Fruit fly (Drosophila melanogaster) whole organism, embryonic: ENCODE data around the gene CG8281.

ENCODE experiments used
- CG10274 ChIP-seq: fragments of 200-800 bp; sonication (Bioruptor generic); optimal IDR thresholded peaks from 3 replicates; lab custom pipeline; 2017; ENCODE audit warnings: missing biosample characterization, mild to moderate bottlenecking, missing genetic modification characterization
- CG11085 ChIP-seq: fragments of 200-800 bp; sonication (Bioruptor generic); IDR thresholded peaks from 2 replicates; pipeline ENCODE4 v1.3.6; 2022; ENCODE audit warnings: missing biosample characterization, missing genetic modification characterization
- CG12236 ChIP-seq: fragments of 200-800 bp; sonication (Bioruptor generic); optimal IDR thresholded peaks from 2 replicates; lab custom pipeline; 2016; ENCODE audit warnings: missing biosample characterization, missing genetic modification characterization
- CG12391 ChIP-seq: fragments of 200-800 bp; sonication (Bioruptor generic); optimal IDR thresholded peaks from 3 replicates; lab custom pipeline; 2018; ENCODE audit warnings: missing biosample characterization, mild to moderate bottlenecking, missing genetic modification characterization, moderate library complexity
- CG13296 ChIP-seq: fragments of 200-800 bp; sonication (Bioruptor generic); optimal IDR thresholded peaks from 3 replicates; lab custom pipeline; 2018; ENCODE audit warnings: missing biosample characterization, mild to moderate bottlenecking, missing genetic modification characterization
- CG1603 ChIP-seq: fragments of 200-800 bp; sonication (Bioruptor generic); optimal IDR thresholded peaks from 2 replicates; lab custom pipeline; 2019; ENCODE audit warnings: missing biosample characterization, mild to moderate bottlenecking, missing genetic modification characterization, moderate library complexity
- CG16863 ChIP-seq: fragments of 200-800 bp; sonication (Bioruptor generic); optimal IDR thresholded peaks from 3 replicates; lab custom pipeline; 2016; ENCODE audit warnings: missing biosample characterization, missing genetic modification characterization
- CG1832 ChIP-seq: fragments of 200-800 bp; sonication (Bioruptor generic); optimal IDR thresholded peaks from 2 replicates; lab custom pipeline; 2017; ENCODE audit warnings: missing biosample characterization, mild to moderate bottlenecking, missing genetic modification characterization, inconsistent platforms
- CG2199 ChIP-seq: fragments of 200-800 bp; sonication (Bioruptor generic); IDR thresholded peaks from 3 replicates; pipeline ENCODE4 v1.3.6; 2022; ENCODE audit warnings: missing biosample characterization, missing genetic modification characterization
- CG30020 ChIP-seq: fragments of 200-800 bp; optimal IDR thresholded peaks from 2 replicates; lab custom pipeline; 2019; ENCODE audit warnings: missing biosample characterization, mild to moderate bottlenecking, missing genetic modification characterization, moderate library complexity
- CG43689 ChIP-seq: fragments of 200-800 bp; sonication (Bioruptor generic); IDR thresholded peaks from 2 replicates; pipeline ENCODE4 v1.3.6; 2022; ENCODE audit warnings: missing biosample characterization, missing genetic modification characterization
- CG4854 ChIP-seq: fragments of 200-800 bp; sonication (Bioruptor generic); optimal IDR thresholded peaks from 2 replicates; lab custom pipeline; 2016; ENCODE audit warnings: missing biosample characterization, missing genetic modification characterization, inconsistent platforms
- CG7745 ChIP-seq: fragments of 200-800 bp; sonication (Bioruptor generic); optimal IDR thresholded peaks from 2 replicates; lab custom pipeline; 2018; ENCODE audit warnings: missing biosample characterization, mild to moderate bottlenecking, missing genetic modification characterization, moderate library complexity
- CG8765 ChIP-seq: fragments of 200-800 bp; sonication (Bioruptor generic); IDR thresholded peaks from 2 replicates; pipeline ENCODE4 v1.3.6; 2022; ENCODE audit warnings: missing biosample characterization, missing genetic modification characterization
- CG9609 ChIP-seq: fragments of 200-800 bp; sonication (Bioruptor generic); optimal IDR thresholded peaks from 3 replicates; lab custom pipeline; 2016; ENCODE audit warnings: missing biosample characterization, missing genetic modification characterization
- CrebB ChIP-seq: fragments of 200-800 bp; sonication (Bioruptor generic); optimal IDR thresholded peaks from 3 replicates; lab custom pipeline; 2018; ENCODE audit warnings: missing biosample characterization, mild to moderate bottlenecking, missing genetic modification characterization
- D19A ChIP-seq: fragments of 200-800 bp; optimal IDR thresholded peaks from 3 replicates; lab custom pipeline; 2019; ENCODE audit warnings: missing biosample characterization, mild to moderate bottlenecking, missing genetic modification characterization, moderate library complexity
- H15 ChIP-seq: fragments of 200-800 bp; sonication (Bioruptor generic); IDR thresholded peaks from 3 replicates; pipeline ENCODE4 v1.3.6; 2022; ENCODE audit warnings: missing biosample characterization, missing genetic modification characterization
- Hr3 ChIP-seq: fragments of 200-800 bp; sonication (Bioruptor generic); optimal IDR thresholded peaks from 3 replicates; lab custom pipeline; 2016; ENCODE audit warnings: missing biosample characterization, missing genetic modification characterization
- Hr39 ChIP-seq: fragments of >200 bp; optimal IDR thresholded peaks from 2 replicates; lab custom pipeline; 2017
- Lim3 ChIP-seq: fragments of 200-800 bp; sonication (Bioruptor generic); IDR thresholded peaks from 2 replicates; pipeline ENCODE4 v1.3.6; 2022; ENCODE audit warnings: missing biosample characterization, missing genetic modification characterization
- Mrtf ChIP-seq: fragments of 200-800 bp; sonication (Bioruptor generic); IDR thresholded peaks from 3 replicates; pipeline ENCODE4 v1.3.6; 2022; ENCODE audit warnings: missing biosample characterization, missing genetic modification characterization
- Pdp1 ChIP-seq, 2 experiments: fragments of 200-800 bp; sonication (Bioruptor generic); optimal IDR thresholded peaks; 3 replicates each; lab custom pipeline; 2016; ENCODE audit warnings: missing biosample characterization in 2 of 2, missing genetic modification characterization in 2 of 2, mild to moderate bottlenecking in 1 of 2, moderate library complexity in 1 of 2
- Ptx1 ChIP-seq: fragments of 200-800 bp; sonication (Bioruptor generic); IDR thresholded peaks from 2 replicates; pipeline ENCODE4 v1.3.6; 2022; ENCODE audit warnings: missing biosample characterization, missing genetic modification characterization
- Sin3A ChIP-seq: fragments of >200 bp; optimal IDR thresholded peaks from 2 replicates; lab custom pipeline; 2018
- Trl ChIP-seq, 3 experiments: fragments of >200 bp in 2 of 3; fragments of 200-800 bp in 1 of 3; sonication (Bioruptor generic) in 1 of 3; optimal IDR thresholded peaks; 2 replicates in 1 of 3; 3 replicates in 2 of 3; lab custom pipeline; 2016 to 2017; ENCODE audit warnings: missing biosample characterization in 1 of 3, missing genetic modification characterization in 1 of 3
- bcd ChIP-seq: fragments of 200-800 bp; sonication (Bioruptor generic); optimal IDR thresholded peaks from 2 replicates; lab custom pipeline; 2017; ENCODE audit warnings: missing biosample characterization, mild to moderate bottlenecking, missing genetic modification characterization
- cg ChIP-seq: fragments of 200-800 bp; sonication (Bioruptor generic); optimal IDR thresholded peaks from 3 replicates; lab custom pipeline; 2019; ENCODE audit warnings: missing biosample characterization, mild to moderate bottlenecking, missing genetic modification characterization, moderate library complexity
- chm ChIP-seq: fragments of 200-800 bp; sonication (Bioruptor generic); IDR thresholded peaks from 2 replicates; pipeline ENCODE4 v1.3.6; 2022; ENCODE audit warnings: missing biosample characterization, missing genetic modification characterization
- crol ChIP-seq: fragments of 200-800 bp; sonication (Bioruptor generic); IDR thresholded peaks from 2 replicates; pipeline ENCODE4 v1.3.6; 2022; ENCODE audit warnings: missing biosample characterization, missing genetic modification characterization
- exex ChIP-seq: fragments of 200-800 bp; sonication (Bioruptor generic); optimal IDR thresholded peaks from 4 replicates; lab custom pipeline; 2018; ENCODE audit warnings: missing biosample characterization, mild to moderate bottlenecking, missing genetic modification characterization, moderate library complexity
- gcm ChIP-seq: fragments of 200-800 bp; sonication (Bioruptor generic); optimal IDR thresholded peaks from 2 replicates; lab custom pipeline; 2019; ENCODE audit warnings: missing biosample characterization, mild to moderate bottlenecking, missing genetic modification characterization, moderate library complexity
- grau ChIP-seq: fragments of 200-800 bp; optimal IDR thresholded peaks from 3 replicates; lab custom pipeline; 2019; ENCODE audit warnings: missing biosample characterization, mild to moderate bottlenecking, missing genetic modification characterization, moderate library complexity
- her ChIP-seq: fragments of 200-800 bp; sonication (Bioruptor generic); optimal IDR thresholded peaks from 2 replicates; lab custom pipeline; 2016; ENCODE audit warnings: missing biosample characterization, missing genetic modification characterization
- hth ChIP-seq: fragments of >200 bp; optimal IDR thresholded peaks from 2 replicates; lab custom pipeline; 2017; ENCODE audit warnings: inconsistent platforms
- kah ChIP-seq: fragments of 200-800 bp; sonication (Bioruptor generic); optimal IDR thresholded peaks from 2 replicates; lab custom pipeline; 2018; ENCODE audit warnings: missing biosample characterization, mild to moderate bottlenecking, missing genetic modification characterization
- shn ChIP-seq: fragments of 200-800 bp; sonication (Bioruptor generic); optimal IDR thresholded peaks from 3 replicates; lab custom pipeline; 2016; ENCODE audit warnings: missing biosample characterization, missing genetic modification characterization
- sug ChIP-seq: fragments of 200-800 bp; optimal IDR thresholded peaks from 2 replicates; lab custom pipeline; 2019; ENCODE audit warnings: missing biosample characterization, mild to moderate bottlenecking, missing genetic modification characterization, moderate library complexity
- tap ChIP-seq: fragments of 200-800 bp; optimal IDR thresholded peaks from 3 replicates; lab custom pipeline; 2019; ENCODE audit warnings: missing biosample characterization, mild to moderate bottlenecking, missing genetic modification characterization, moderate library complexity
- ttk ChIP-seq: fragments of 200-800 bp; sonication (Bioruptor generic); IDR thresholded peaks from 2 replicates; pipeline ENCODE4 v2.1.2; 2022; ENCODE audit warnings: missing biosample characterization, missing genetic modification characterization
- unc-4 ChIP-seq: fragments of 200-800 bp; sonication (Bioruptor generic); IDR thresholded peaks from 2 replicates; pipeline ENCODE4 v1.3.6; 2022; ENCODE audit warnings: missing biosample characterization, missing genetic modification characterization; ENCODE audit not compliant: partially characterized antibody

CG8281 gene

DNA sequence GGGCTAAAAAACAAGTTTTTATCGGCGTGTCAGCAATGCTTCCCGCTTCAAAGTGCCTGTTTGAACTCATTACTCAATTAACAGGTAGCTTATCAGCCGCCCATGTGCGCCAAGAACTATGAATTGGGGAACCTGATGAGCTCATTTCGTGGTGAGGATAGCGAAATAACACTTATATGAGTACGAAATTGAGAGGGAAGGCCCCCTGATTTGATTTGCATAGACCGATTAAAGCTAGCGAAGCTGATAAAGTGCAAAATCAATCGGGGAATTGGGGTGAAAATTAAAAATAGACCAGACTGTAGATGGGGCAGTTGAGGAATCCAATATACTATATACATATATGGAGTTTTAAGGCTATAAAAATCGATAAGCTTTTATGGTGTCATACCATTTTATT is 21.9 kb downstream of the CG8281 start:
- no peak for TF ChIP-seq CrebB (tag; lab: Kevin White, UChicago)
- no peak for TF ChIP-seq CG8765 (GFP tag; lab: Robert Waterston, UW)
- TF ChIP-seq her (GFP tag; lab: Kevin White, UChicago), result no peak
- 0 out of 3 replicates have a peak, but pooled peaks have one; percentile 40 for TF ChIP-seq CG2199
- peak; percentile 86 for TF ChIP-seq exex
- TF ChIP-seq CG16863 (GFP tag; lab: Kevin White, UChicago), result no peak
- no peak for TF ChIP-seq hth (lab: Kevin White, UChicago)
- peak; percentile 32 for TF ChIP-seq sug
- TF ChIP-seq Hr3, result no peak

dm6 chr3L:7934857-7935256 is 22.6 kb downstream of the CG8281 start:
- TF ChIP-seq H15 (GFP tag; lab: Robert Waterston, UW) (no peak), exex (peak; percentile 80), CG30020 (no peak), Mrtf (GFP tag; lab: Robert Waterston, UW) (no peak), gcm (GFP tag; lab: Kevin White, UChicago) (peak; percentile 23), CG9609 (GFP tag; lab: Kevin White, UChicago) (no peak), Hr39 (no peak), CG10274 (GFP tag; lab: Kevin White, UChicago) (no peak), CG2199 (peak; percentile 41; the same call in 2 of the 3 replicates), shn (GFP tag; lab: Kevin White, UChicago) (no peak), CG7745 (tag; lab: Kevin White, UChicago) (peak; percentile 45), CG1832 (GFP tag; lab: Kevin White, UChicago) (no peak), Lim3 (no peak), bcd (GFP tag; lab: Kevin White, UChicago) (no peak), tap (tag; lab: Kevin White, UChicago) (no peak), Pdp1 (GFP tag; optimal IDR thresholded peaks at IDR 0.05; lab: Kevin White, UChicago) (peak in 1 of 2 experiments; percentile 24), Trl (optimal IDR thresholded peaks at IDR 0.05; lab: Kevin White, UChicago) (peak in 1 of 2 experiments; percentile 21), Trl (GFP tag; optimal IDR thresholded peaks at IDR 0.05; lab: Kevin White, UChicago) (no peak), kah (GFP tag; lab: Kevin White, UChicago) (no peak), CG43689 (no peak)

DNA sequence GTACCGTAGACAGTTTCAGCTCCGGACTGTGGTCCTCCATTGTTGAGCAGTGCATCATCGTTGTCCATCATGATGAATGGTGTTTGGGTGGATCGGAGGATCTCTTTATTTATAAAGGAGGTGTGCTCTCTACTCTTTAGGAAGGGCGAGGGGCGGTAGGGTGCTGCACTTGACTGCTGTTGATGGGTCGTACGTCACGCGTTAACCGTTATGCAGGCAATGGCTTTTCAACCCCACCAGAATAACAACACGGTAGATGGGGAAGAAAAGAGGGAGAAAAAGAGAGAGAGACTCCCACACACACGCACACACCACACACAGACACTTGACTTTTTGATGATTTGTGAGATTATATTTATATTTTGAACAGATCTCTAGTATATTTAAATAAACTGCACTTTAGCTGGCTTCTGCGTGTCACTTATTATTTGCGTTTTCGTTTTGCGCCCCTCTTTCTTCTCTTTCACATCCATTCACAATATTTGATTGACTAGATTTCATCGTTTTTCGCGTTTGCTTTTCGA is 23.2 kb downstream of the CG8281 start:
- TF ChIP-seq Sin3A (lab: Kevin White, UChicago), result no peak
- no peak for TF ChIP-seq Ptx1
- TF ChIP-seq ttk (GFP tag; lab: Robert Waterston, UW), result 0 out of 2 replicates have a peak, but pooled peaks have one; percentile 9
- peak; percentile 45; the same call in 1 of the 2 replicates for TF ChIP-seq chm (GFP tag; lab: Robert Waterston, UW)
- TF ChIP-seq CG12391 (tag; lab: Kevin White, UChicago), result no peak
- no peak for TF ChIP-seq CG13296
- TF ChIP-seq D19A (tag; lab: Kevin White, UChicago), result no peak
- TF ChIP-seq CG12236 (GFP tag; lab: Kevin White, UChicago), result no peak
- TF ChIP-seq grau (tag; lab: Kevin White, UChicago), result no peak
- TF ChIP-seq Trl (optimal IDR thresholded peaks at IDR 0.05; lab: Kevin White, UChicago), result peak; percentile 19 to 39
- no peak for TF ChIP-seq Trl (GFP tag; optimal IDR thresholded peaks at IDR 0.05; lab: Kevin White, UChicago)
- peak; percentile 65 for TF ChIP-seq cg (GFP tag; lab: Kevin White, UChicago)
- TF ChIP-seq CG11085, result no peak
- TF ChIP-seq CG1603, result no peak
- TF ChIP-seq unc-4 (GFP tag; lab: Robert Waterston, UW), result 0 out of 2 replicates have a peak, but pooled peaks have one; percentile 3
- peak in 1 of 2 experiments; percentile 49 for TF ChIP-seq Pdp1 (GFP tag; optimal IDR thresholded peaks at IDR 0.05; lab: Kevin White, UChicago)
- peak; percentile 41 for TF ChIP-seq crol (GFP tag; lab: Robert Waterston, UW)
- no peak for TF ChIP-seq CG4854 (GFP tag; lab: Kevin White, UChicago)
